Fruit fly (Drosophila melanogaster): ENCODE data around the gene CG42717.

The CG42717 gene

DNA sequence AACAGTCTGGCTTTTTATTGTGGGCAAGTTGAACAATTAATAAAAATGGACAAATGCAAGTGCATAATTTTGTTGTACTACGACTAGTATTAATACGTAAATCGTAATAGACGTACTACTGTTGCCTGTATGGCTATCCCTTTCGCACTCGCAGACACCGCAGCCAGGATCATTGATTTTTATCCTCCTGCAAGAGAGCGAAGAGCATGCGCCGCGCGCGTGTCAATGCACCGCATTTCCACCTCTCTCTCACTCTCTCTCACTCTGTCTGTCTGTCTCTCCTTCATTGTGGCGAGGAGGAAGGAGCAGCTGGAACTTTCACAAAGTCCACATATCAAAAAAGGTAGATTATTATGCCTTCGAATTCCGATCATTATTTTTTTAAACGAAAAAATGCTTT is 14.1 kb upstream of the CG42717 start (continued):
- TF ChIP-seq crp (GFP tag; optimal IDR thresholded peaks at IDR 0.05) (no peak), nerfin-1 (tag; optimal IDR thresholded peaks at IDR 0.05) (peak; percentile 7), CG4820 (GFP tag; optimal IDR thresholded peaks at IDR 0.05) (no peak), CG10321 (GFP tag; IDR thresholded peaks at IDR 0.05) (peak; percentile 58), yki (optimal IDR thresholded peaks at IDR 0.05) (peak; percentile 53), Xbp1 (GFP tag; optimal IDR thresholded peaks at IDR 0.05) (no peak), ewg (GFP tag; optimal IDR thresholded peaks at IDR 0.05) (peak; percentile 90), Taf1 (GFP tag; IDR thresholded peaks at IDR 0.05) (no peak)

DNA sequence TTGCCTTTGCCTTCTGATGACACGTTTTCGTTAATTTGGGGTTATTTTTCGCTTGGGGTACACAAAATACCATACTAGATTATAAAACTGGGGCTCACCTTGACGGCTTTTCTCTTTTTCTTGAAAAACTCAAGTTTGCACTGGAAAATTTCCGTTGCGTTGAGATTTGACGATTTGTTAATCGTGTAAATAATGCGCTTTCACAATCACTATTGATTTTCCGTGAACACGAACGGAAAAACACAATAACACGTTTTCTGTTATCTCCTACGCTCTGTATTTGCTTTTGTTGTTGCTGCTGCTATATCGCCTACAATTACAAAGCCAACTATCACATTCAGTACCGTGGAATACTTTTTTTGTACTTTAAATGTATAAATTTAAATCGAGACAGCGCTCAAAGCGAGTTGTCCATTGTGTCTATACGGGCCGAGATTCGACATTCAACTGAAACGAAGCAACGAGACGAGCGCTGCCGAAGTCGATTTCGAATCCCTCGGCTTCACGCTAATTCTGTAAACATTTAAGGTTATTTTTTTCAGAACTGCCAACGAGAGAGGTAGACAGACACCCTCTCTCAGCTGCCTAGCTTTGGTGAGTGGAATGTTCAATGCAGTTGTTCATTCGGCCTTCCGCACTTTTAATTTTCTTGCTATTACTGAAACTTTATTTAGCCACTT is 13.5 kb upstream of the CG42717 start:
- TF ChIP-seq Doc3 (GFP tag; IDR thresholded peaks at IDR 0.05; ENCODE audit: partially characterized antibody) (no peak), croc (GFP tag; conservative IDR thresholded peaks at IDR 0.05) (no peak), bsh (GFP tag; optimal IDR thresholded peaks at IDR 0.05) (peak in 1 of 2 experiments; percentile 9), ham (GFP tag; IDR thresholded peaks at IDR 0.05) (no peak), CG30020 (tag; optimal IDR thresholded peaks at IDR 0.05) (no peak), CG43689 (GFP tag; IDR thresholded peaks at IDR 0.05) (no peak), wor (GFP tag; IDR thresholded peaks at IDR 0.05) (no peak), zen2 (GFP tag; IDR thresholded peaks at IDR 0.05; ENCODE audit: partially characterized antibody) (no peak), prd (optimal IDR thresholded peaks at IDR 0.05) (no peak), prd (GFP tag; IDR thresholded peaks at IDR 0.05) (no peak), CG15011 (GFP tag; optimal IDR thresholded peaks at IDR 0.05) (no peak), CG12071 (GFP tag; optimal IDR thresholded peaks at IDR 0.05) (peak; percentile 14), esg (GFP tag; conservative IDR thresholded peaks at IDR 0.05) (no peak), CG7928 (GFP tag; optimal IDR thresholded peaks at IDR 0.05) (no peak), Chrac-16 (GFP tag; optimal IDR thresholded peaks at IDR 0.05) (no peak), Myb (GFP tag; optimal IDR thresholded peaks at IDR 0.05) (no peak), dmrt99B (tag; optimal IDR thresholded peaks at IDR 0.05) (no peak), otp (GFP tag; IDR thresholded peaks at IDR 0.05) (peak; percentile 55; the same call in 1 of the 3 replicates), NK7.1 (GFP tag; optimal IDR thresholded peaks at IDR 0.05) (no peak), CG10267 (tag; optimal IDR thresholded peaks at IDR 0.05) (peak; percentile 4), schlank (tag; optimal IDR thresholded peaks at IDR 0.05) (peak; percentile 5), CG11093 (GFP tag; IDR thresholded peaks at IDR 0.05) (no peak), CG4404 (GFP tag; IDR thresholded peaks at IDR 0.05) (no peak), rib (GFP tag; IDR thresholded peaks at IDR 0.05) (peak; percentile 66), inv (GFP tag; IDR thresholded peaks at IDR 0.05; ENCODE audit: partially characterized antibody) (no peak; the same call in 1 of the 2 replicates), Atf3 (GFP tag; optimal IDR thresholded peaks at IDR 0.05) (no peak), CG17912 (GFP tag; optimal IDR thresholded peaks at IDR 0.05) (no peak), H15 (GFP tag; IDR thresholded peaks at IDR 0.05) (no peak), Antp (GFP tag; optimal IDR thresholded peaks at IDR 0.05) (no peak), Rx (GFP tag; IDR thresholded peaks at IDR 0.05) (no peak), HLH4C (GFP tag; IDR thresholded peaks at IDR 0.05; ENCODE audit: partially characterized antibody) (no peak), vvl (GFP tag; IDR thresholded peaks at IDR 0.05) (no peak; the same call in 1 of the 2 replicates), Nf-YC (tag; optimal IDR thresholded peaks at IDR 0.05) (peak; percentile 4), Dip2 (GFP tag; IDR thresholded peaks at IDR 0.05) (no peak), CG2129 (GFP tag; IDR thresholded peaks at IDR 0.05; ENCODE audit: partially characterized antibody) (no peak), CG14667 (GFP tag; IDR thresholded peaks at IDR 0.05) (no peak), MTF-1 (GFP tag; optimal IDR thresholded peaks at IDR 0.05; ENCODE audit: borderline replicate concordance) (peak; percentile 55), HmgZ (tag; optimal IDR thresholded peaks at IDR 0.05) (peak; percentile 78), jumu (GFP tag; optimal IDR thresholded peaks at IDR 0.05) (no peak), CG8290 (GFP tag; optimal IDR thresholded peaks at IDR 0.05) (no peak), CG8290 (tag; optimal IDR thresholded peaks at IDR 0.05) (peak; percentile 30 to 84), onecut (GFP tag; IDR thresholded peaks at IDR 0.05) (peak; percentile 67)

All from whole organism, embryonic.